Worm (Caenorhabditis elegans): ENCODE results near the gene srh-204.

- no peak for TF ChIP-seq nhr-12 (tag; optimal IDR thresholded peaks at IDR 0.05)
- TF ChIP-seq R02D3.7 (tag; optimal IDR thresholded peaks at IDR 0.05) = no peak
- TF ChIP-seq nhr-11 (tag; optimal IDR thresholded peaks at IDR 0.05) = no peak
- no peak for TF ChIP-seq mdl-1 (tag; optimal IDR thresholded peaks at IDR 0.05)
- TF ChIP-seq snpc-4 (tag; optimal IDR thresholded peaks at IDR 0.05) = no peak
- no peak for TF ChIP-seq nhr-43 (tag; optimal IDR thresholded peaks at IDR 0.05; ENCODE audit: poor library complexity, severe bottlenecking)
- TF ChIP-seq nfya-1 (tag; optimal IDR thresholded peaks at IDR 0.05; ENCODE audit: insufficient read depth) = no peak
- no peak for TF ChIP-seq nhr-28 (tag; optimal IDR thresholded peaks at IDR 0.05)
- TF ChIP-seq elt-1 (tag; optimal IDR thresholded peaks at IDR 0.05) = no peak
- no peak for TF ChIP-seq ceh-28 (tag; optimal IDR thresholded peaks at IDR 0.05)
- no peak for TF ChIP-seq ama-1 (optimal IDR thresholded peaks at IDR 0.05)
Observed at ce11 chrV:4241555-4241954, 1.4 kb upstream of the srh-204 start.

All from whole organism, L3 larva.